Worm (Caenorhabditis elegans): ENCODE results near the gene cdr-2.

cdr-2 gene

ce11 chrV:12433717-12434116, 18.2 kb upstream of the cdr-2 start, which contains the start of gene srh-25:
Gene srh-25 (minus strand): TSS chrV:12433817.
- no peak for TF ChIP-seq hmbx-1 (tag; optimal IDR thresholded peaks at IDR 0.05)
- no peak for TF ChIP-seq flt-1 (GFP tag; IDR thresholded peaks at IDR 0.05)

ce11 chrV:12433105-12433504, 17.6 kb upstream of the cdr-2 start:
- TF ChIP-seq flt-1 (GFP tag; IDR thresholded peaks at IDR 0.05) = no peak
- no peak for TF ChIP-seq tbx-37 (GFP tag; conservative IDR thresholded peaks at IDR 0.05)
- no peak for TF ChIP-seq hnd-1 (tag; optimal IDR thresholded peaks at IDR 0.05)
- no peak for TF ChIP-seq scrt-1 (GFP tag; IDR thresholded peaks at IDR 0.05)
- TF ChIP-seq F13C5.2 (tag; optimal IDR thresholded peaks at IDR 0.05) = no peak
- TF ChIP-seq tbx-11 (GFP tag; IDR thresholded peaks at IDR 0.05) = no peak
- TF ChIP-seq sea-1 (GFP tag; conservative IDR thresholded peaks at IDR 0.05) = no peak
- TF ChIP-seq tra-4 (tag; optimal IDR thresholded peaks at IDR 0.05) = no peak
- TF ChIP-seq ceh-13 (GFP tag; optimal IDR thresholded peaks at IDR 0.05) = no peak

ce11 chrV:12432111-12432510, 16.6 kb upstream of the cdr-2 start, which contains the start of gene C54D10.13:
Gene C54D10.13 (minus strand): TSS chrV:12432289.
- TF ChIP-seq ceh-13 (GFP tag; optimal IDR thresholded peaks at IDR 0.05) = no peak
- no peak for TF ChIP-seq tra-4 (tag; optimal IDR thresholded peaks at IDR 0.05)
- TF ChIP-seq sea-1 (GFP tag; conservative IDR thresholded peaks at IDR 0.05) = no peak

- no peak for TF ChIP-seq tbx-37 (GFP tag; conservative IDR thresholded peaks at IDR 0.05)
- TF ChIP-seq hmg-4 (GFP tag; optimal IDR thresholded peaks at IDR 0.05) = no peak
Measured at ce11 chrV:12429039-12429438, 13.5 kb upstream of the cdr-2 start, which contains the start of gene C54D10.5. Gene C54D10.5 (plus strand): TSS chrV:12429339.

ce11 chrV:12427826-12428225, 12.3 kb upstream of the cdr-2 start:
- TF ChIP-seq hmbx-1 (tag; optimal IDR thresholded peaks at IDR 0.05) (no peak), tbx-37 (GFP tag; conservative IDR thresholded peaks at IDR 0.05) (no peak), F13C5.2 (tag; optimal IDR thresholded peaks at IDR 0.05) (no peak), ceh-36 (tag; optimal IDR thresholded peaks at IDR 0.05) (no peak), ceh-13 (GFP tag; optimal IDR thresholded peaks at IDR 0.05) (no peak), hmg-4 (GFP tag; optimal IDR thresholded peaks at IDR 0.05) (no peak), tra-4 (tag; optimal IDR thresholded peaks at IDR 0.05) (no peak)

- TF ChIP-seq flt-1 (GFP tag; IDR thresholded peaks at IDR 0.05) = no peak
Measured at ce11 chrV:12421360-12421759, 5.9 kb upstream of the cdr-2 start.

ce11 chrV:12420843-12421242, 5.3 kb upstream of the cdr-2 start, which contains the start of gene C54D10.4:
Gene C54D10.4 (minus strand): TSS chrV:12420943.
- TF ChIP-seq aly-1 (tag; optimal IDR thresholded peaks at IDR 0.05) = no peak
- no peak for TF ChIP-seq hmbx-1 (tag; optimal IDR thresholded peaks at IDR 0.05)
- TF ChIP-seq ets-7 (tag; optimal IDR thresholded peaks at IDR 0.05) = no peak
- TF ChIP-seq hmg-4 (GFP tag; optimal IDR thresholded peaks at IDR 0.05) = no peak

- no peak for TF ChIP-seq tra-4 (tag; optimal IDR thresholded peaks at IDR 0.05)
- TF ChIP-seq ceh-13 (GFP tag; optimal IDR thresholded peaks at IDR 0.05) = no peak
- TF ChIP-seq B0310.2 (tag; optimal IDR thresholded peaks at IDR 0.05) = no peak
- no peak for TF ChIP-seq hmbx-1 (tag; optimal IDR thresholded peaks at IDR 0.05)
- TF ChIP-seq tbx-37 (GFP tag; conservative IDR thresholded peaks at IDR 0.05) = no peak
- no peak for TF ChIP-seq tbx-11 (GFP tag; IDR thresholded peaks at IDR 0.05)
- no peak for TF ChIP-seq ama-1 (optimal IDR thresholded peaks at IDR 0.05)
- TF ChIP-seq ceh-36 (tag; optimal IDR thresholded peaks at IDR 0.05) = no peak
Measured at ce11 chrV:12418292-12418691, 2.8 kb upstream of the cdr-2 start, which contains the start of gene C54D10.3. Gene C54D10.3 (plus strand): TSS chrV:12418592.

- TF ChIP-seq ama-1 (optimal IDR thresholded peaks at IDR 0.05) (no peak), tbx-11 (GFP tag; IDR thresholded peaks at IDR 0.05) (no peak), tra-4 (tag; optimal IDR thresholded peaks at IDR 0.05) (no peak), B0310.2 (tag; optimal IDR thresholded peaks at IDR 0.05) (no peak), tbx-37 (GFP tag; conservative IDR thresholded peaks at IDR 0.05) (no peak), ceh-36 (tag; optimal IDR thresholded peaks at IDR 0.05) (no peak), sea-1 (GFP tag; conservative IDR thresholded peaks at IDR 0.05) (no peak), F13C5.2 (tag; optimal IDR thresholded peaks at IDR 0.05) (no peak)
Measured at ce11 chrV:12417277-12417676, 1.8 kb upstream of the cdr-2 start, which contains the start of gene cdr-3. Gene cdr-3 (minus strand): TSS chrV:12417377.

ce11 chrV:12414362-12414761, 1.1 kb downstream of the cdr-2 start:
- TF ChIP-seq ceh-36 (tag; optimal IDR thresholded peaks at IDR 0.05) = no peak
- no peak for TF ChIP-seq ets-7 (tag; optimal IDR thresholded peaks at IDR 0.05)
- no peak for TF ChIP-seq ama-1 (optimal IDR thresholded peaks at IDR 0.05)
- no peak for TF ChIP-seq hmg-4 (GFP tag; optimal IDR thresholded peaks at IDR 0.05)
- TF ChIP-seq hmbx-1 (tag; optimal IDR thresholded peaks at IDR 0.05) = no peak
- no peak for TF ChIP-seq sea-1 (GFP tag; conservative IDR thresholded peaks at IDR 0.05)
- no peak for TF ChIP-seq flt-1 (GFP tag; IDR thresholded peaks at IDR 0.05)
- no peak for TF ChIP-seq pes-1 (GFP tag; IDR thresholded peaks at IDR 0.05)
- no peak for TF ChIP-seq hnd-1 (tag; optimal IDR thresholded peaks at IDR 0.05)
- TF ChIP-seq aly-1 (tag; optimal IDR thresholded peaks at IDR 0.05) = no peak
- TF ChIP-seq scrt-1 (GFP tag; IDR thresholded peaks at IDR 0.05) = no peak
- no peak for TF ChIP-seq tbx-11 (GFP tag; IDR thresholded peaks at IDR 0.05)
- TF ChIP-seq F13C5.2 (tag; optimal IDR thresholded peaks at IDR 0.05) = no peak
- no peak for TF ChIP-seq tra-4 (tag; optimal IDR thresholded peaks at IDR 0.05)
- TF ChIP-seq tbx-37 (GFP tag; conservative IDR thresholded peaks at IDR 0.05) = no peak

Measured in whole organism, early embryonic.